Worm (Caenorhabditis elegans): Measurements from ENCODE around the gene W06H8.2.

W06H8.2 gene

ce11 chrV:6238347-6238746, 31.8 kb downstream of the W06H8.2 start:
- TF ChIP-seq nhr-77 (tag; optimal IDR thresholded peaks at IDR 0.05) (no peak), unc-39 (tag; optimal IDR thresholded peaks at IDR 0.05) (no peak), ama-1 (optimal IDR thresholded peaks at IDR 0.05) (no peak), ceh-16 (tag; optimal IDR thresholded peaks at IDR 0.05) (no peak), nhr-43 (tag; optimal IDR thresholded peaks at IDR 0.05; ENCODE audit: poor library complexity, severe bottlenecking) (peak; percentile 77), nhr-76 (tag; optimal IDR thresholded peaks at IDR 0.05) (peak; percentile 27), nhr-25 (tag; optimal IDR thresholded peaks at IDR 0.05) (peak; percentile 42), nhr-23 (tag; optimal IDR thresholded peaks at IDR 0.05) (peak; percentile 30)

- TF ChIP-seq ceh-28 (tag; optimal IDR thresholded peaks at IDR 0.05): no peak
- TF ChIP-seq ztf-4 (tag; optimal IDR thresholded peaks at IDR 0.05): no peak
- peak; percentile 53 for TF ChIP-seq nfya-1 (tag; optimal IDR thresholded peaks at IDR 0.05; ENCODE audit: insufficient read depth)
- TF ChIP-seq pqm-1 (tag; optimal IDR thresholded peaks at IDR 0.05): peak; percentile 69
- TF ChIP-seq lsy-12 (tag; optimal IDR thresholded peaks at IDR 0.05): no peak
- TF ChIP-seq mml-1 (tag; optimal IDR thresholded peaks at IDR 0.05): peak; percentile 31
- TF ChIP-seq R02D3.7 (tag; optimal IDR thresholded peaks at IDR 0.05): peak; percentile 38
- peak; percentile 22 for TF ChIP-seq tbx-2 (tag; optimal IDR thresholded peaks at IDR 0.05)
- peak; percentile 30 for TF ChIP-seq elt-2 (tag; optimal IDR thresholded peaks at IDR 0.05)
- TF ChIP-seq jun-1 (tag; optimal IDR thresholded peaks at IDR 0.05): no peak
- peak; percentile 72 for TF ChIP-seq nhr-23 (tag; optimal IDR thresholded peaks at IDR 0.05)
- TF ChIP-seq elt-3 (tag; optimal IDR thresholded peaks at IDR 0.05): peak in 2 of 3 experiments; percentile 15 to 74
- peak; percentile 95 for TF ChIP-seq nhr-43 (tag; optimal IDR thresholded peaks at IDR 0.05; ENCODE audit: poor library complexity, severe bottlenecking)
- peak; percentile 94 for TF ChIP-seq nhr-25 (tag; optimal IDR thresholded peaks at IDR 0.05)
- no peak for TF ChIP-seq nhr-67 (tag; optimal IDR thresholded peaks at IDR 0.05)
- peak; percentile 44 for TF ChIP-seq mdl-1 (tag; optimal IDR thresholded peaks at IDR 0.05)
- TF ChIP-seq nhr-77 (tag; optimal IDR thresholded peaks at IDR 0.05): no peak
Measured at ce11 chrV:6239855-6240254, 33.3 kb downstream of the W06H8.2 start.

DNA sequence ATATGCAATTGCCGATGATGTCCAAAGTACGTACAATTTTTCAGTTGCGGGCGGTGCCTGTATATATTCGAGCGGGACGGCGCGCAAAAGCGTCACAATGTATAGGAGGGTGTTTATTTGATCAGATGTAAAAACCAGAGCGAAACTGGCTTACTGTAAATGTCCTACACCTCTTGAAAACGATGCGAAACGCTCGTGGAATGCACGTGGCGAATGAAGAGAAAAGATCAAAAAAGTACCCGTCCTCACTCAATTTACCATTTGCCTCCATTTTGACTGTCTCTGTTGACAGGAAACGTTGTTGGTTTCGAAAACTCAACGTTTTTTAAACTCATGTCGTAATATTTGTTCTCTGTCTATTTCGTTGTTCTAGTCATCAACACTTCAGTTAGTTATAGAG, 34.2 kb downstream of the W06H8.2 start:
- TF ChIP-seq nhr-25 (tag; optimal IDR thresholded peaks at IDR 0.05) (peak; percentile 80), egl-5 (tag; optimal IDR thresholded peaks at IDR 0.05) (no peak), nhr-43 (tag; optimal IDR thresholded peaks at IDR 0.05; ENCODE audit: poor library complexity, severe bottlenecking) (peak; percentile 64), pha-4 (tag; optimal IDR thresholded peaks at IDR 0.05) (peak; percentile 97), ceh-9 (tag; optimal IDR thresholded peaks at IDR 0.05) (no peak), pqm-1 (tag; optimal IDR thresholded peaks at IDR 0.05) (peak; percentile 49), lsy-12 (tag; optimal IDR thresholded peaks at IDR 0.05) (peak; percentile 1), jun-1 (tag; optimal IDR thresholded peaks at IDR 0.05) (peak; percentile 61), mdl-1 (tag; optimal IDR thresholded peaks at IDR 0.05) (no peak), elt-2 (tag; optimal IDR thresholded peaks at IDR 0.05) (peak; percentile 54), mml-1 (tag; optimal IDR thresholded peaks at IDR 0.05) (peak; percentile 72), nfya-1 (tag; optimal IDR thresholded peaks at IDR 0.05; ENCODE audit: insufficient read depth) (peak; percentile 5)

DNA sequence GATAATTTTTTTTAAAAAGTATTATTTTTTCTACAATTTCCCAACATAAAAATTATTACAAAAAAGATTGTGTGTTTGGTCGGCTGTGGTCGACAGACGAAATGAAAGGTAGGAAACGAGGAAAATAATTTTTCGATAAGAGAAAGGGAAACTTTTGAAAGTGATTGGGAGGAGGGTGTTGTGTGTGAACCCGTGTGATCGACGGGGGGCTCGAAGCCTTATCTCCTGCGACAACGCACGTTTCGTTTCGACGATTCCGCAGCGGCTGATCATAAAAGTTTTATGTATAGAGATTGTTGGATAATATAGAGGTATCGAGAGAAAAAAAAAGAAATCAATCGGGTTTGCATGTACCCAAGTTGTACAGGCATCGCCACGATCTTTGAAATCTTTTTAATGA, 36.7 kb downstream of the W06H8.2 start:
- no peak for TF ChIP-seq mdl-1 (tag; optimal IDR thresholded peaks at IDR 0.05)
- TF ChIP-seq elt-1 (tag; optimal IDR thresholded peaks at IDR 0.05): no peak
- no peak for TF ChIP-seq ceh-82 (tag; optimal IDR thresholded peaks at IDR 0.05)
- peak in 1 of 3 experiments; percentile 47 for TF ChIP-seq elt-3 (tag; optimal IDR thresholded peaks at IDR 0.05)
- TF ChIP-seq nfya-1 (tag; optimal IDR thresholded peaks at IDR 0.05; ENCODE audit: insufficient read depth): peak; percentile 25
- TF ChIP-seq elt-2 (tag; optimal IDR thresholded peaks at IDR 0.05): peak; percentile 91
- TF ChIP-seq unc-62 (GFP tag; optimal IDR thresholded peaks at IDR 0.05): no peak
- no peak for TF ChIP-seq mml-1 (tag; optimal IDR thresholded peaks at IDR 0.05)
- TF ChIP-seq jun-1 (tag; optimal IDR thresholded peaks at IDR 0.05): peak; percentile 50
- TF ChIP-seq lsy-12 (tag; optimal IDR thresholded peaks at IDR 0.05): no peak
- TF ChIP-seq pqm-1 (tag; optimal IDR thresholded peaks at IDR 0.05): peak; percentile 75
- TF ChIP-seq pha-4 (tag; optimal IDR thresholded peaks at IDR 0.05): no peak
- TF ChIP-seq nhr-43 (tag; optimal IDR thresholded peaks at IDR 0.05; ENCODE audit: poor library complexity, severe bottlenecking): peak; percentile 70
- no peak for TF ChIP-seq nhr-77 (tag; optimal IDR thresholded peaks at IDR 0.05)
- no peak for TF ChIP-seq aly-2 (tag; optimal IDR thresholded peaks at IDR 0.05)

DNA sequence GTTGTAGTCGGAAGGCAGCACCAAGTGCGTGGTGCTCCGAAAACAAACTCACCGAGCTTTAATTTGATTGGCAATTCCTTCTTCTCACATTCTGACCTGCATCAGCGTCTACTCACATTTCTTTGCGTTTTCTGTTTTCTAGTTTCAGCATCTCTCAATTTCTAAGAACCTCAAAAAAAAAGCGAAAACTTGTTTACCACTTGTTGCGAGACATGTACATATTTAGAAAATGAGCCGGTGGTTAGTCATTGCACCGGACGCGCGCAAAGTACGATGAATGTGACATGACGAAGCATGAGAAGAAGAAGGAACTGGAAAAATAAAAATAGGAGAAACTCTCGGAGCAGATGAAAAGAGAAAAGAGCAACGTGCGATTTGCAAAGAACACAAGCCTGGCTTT, 38.1 kb downstream of the W06H8.2 start:
- peak; percentile 48 for TF ChIP-seq hmg-11 (tag; optimal IDR thresholded peaks at IDR 0.05)
- peak; percentile 85 for TF ChIP-seq nhr-11 (tag; optimal IDR thresholded peaks at IDR 0.05)
- peak; percentile 29 for TF ChIP-seq pqm-1 (tag; optimal IDR thresholded peaks at IDR 0.05)
- peak; percentile 4 for TF ChIP-seq egl-5 (tag; optimal IDR thresholded peaks at IDR 0.05)
- TF ChIP-seq ama-1 (optimal IDR thresholded peaks at IDR 0.05): no peak
- no peak for TF ChIP-seq mdl-1 (tag; optimal IDR thresholded peaks at IDR 0.05)
- TF ChIP-seq nfya-1 (tag; optimal IDR thresholded peaks at IDR 0.05; ENCODE audit: insufficient read depth): peak; percentile 30
- TF ChIP-seq pha-4 (tag; optimal IDR thresholded peaks at IDR 0.05): peak; percentile 10
